Fruit fly (Drosophila melanogaster) whole organism, embryonic: ENCODE results near the gene CG10137.

ENCODE experiments used
- Awh ChIP-seq: fragments of 200-800 bp; sonication (Bioruptor generic); IDR thresholded peaks from 2 replicates; pipeline ENCODE4, ENCODE4 v1.3.6; 2022; ENCODE audit warnings: missing biosample characterization, missing genetic modification characterization
- Bteb2 ChIP-seq: fragments of 200-800 bp; sonication (Bioruptor generic); optimal IDR thresholded peaks from 2 replicates; lab custom pipeline; 2016; ENCODE audit warnings: missing biosample characterization, missing genetic modification characterization
- CG10209 ChIP-seq: fragments of 200-800 bp; sonication (Bioruptor generic); optimal IDR thresholded peaks from 3 replicates; lab custom pipeline; 2017; ENCODE audit warnings: missing biosample characterization, mild to moderate bottlenecking, missing genetic modification characterization, missing genetic modification reagents
- CG1024 ChIP-seq: fragments of 200-800 bp; sonication (Bioruptor generic); IDR thresholded peaks from 2 replicates; pipeline ENCODE4 v1.3.6; 2022; ENCODE audit warnings: missing biosample characterization, missing genetic modification characterization
- CG10267 ChIP-seq: fragments of 200-800 bp; sonication (Bioruptor generic); optimal IDR thresholded peaks from 2 replicates; lab custom pipeline; 2018; ENCODE audit warnings: missing biosample characterization, mild to moderate bottlenecking, missing genetic modification characterization, moderate library complexity
- CG10462 ChIP-seq: fragments of 200-800 bp; sonication (Bioruptor generic); optimal IDR thresholded peaks from 2 replicates; lab custom pipeline; 2016; ENCODE audit warnings: missing biosample characterization, missing genetic modification characterization
- CG10543 ChIP-seq: fragments of 200-800 bp; sonication (Bioruptor generic); optimal IDR thresholded peaks from 3 replicates; lab custom pipeline; 2017; ENCODE audit warnings: missing biosample characterization, mild to moderate bottlenecking, missing genetic modification characterization, moderate library complexity
- CG11398 ChIP-seq: fragments of 200-800 bp; sonication (Bioruptor generic); optimal IDR thresholded peaks from 2 replicates; lab custom pipeline; 2016; ENCODE audit warnings: missing biosample characterization, missing genetic modification characterization
- CG11504 ChIP-seq: fragments of 200-800 bp; sonication (Bioruptor generic); optimal IDR thresholded peaks from 3 replicates; lab custom pipeline; 2019; ENCODE audit warnings: missing biosample characterization, mild to moderate bottlenecking, missing genetic modification characterization, moderate library complexity
- CG11560 ChIP-seq: fragments of 200-800 bp; sonication (Bioruptor generic); IDR thresholded peaks from 3 replicates; pipeline ENCODE4 v1.3.6; 2022; ENCODE audit warnings: missing biosample characterization, missing genetic modification characterization
- CG11696 ChIP-seq: fragments of 200-800 bp; sonication (Bioruptor generic); IDR thresholded peaks from 2 replicates; pipeline ENCODE4 v1.3.6; 2022; ENCODE audit warnings: missing biosample characterization, missing genetic modification characterization
- CG12299 ChIP-seq: fragments of 200-800 bp; sonication (Bioruptor generic); optimal IDR thresholded peaks from 2 replicates; lab custom pipeline; 2018; ENCODE audit warnings: missing biosample characterization, mild to moderate bottlenecking, missing genetic modification characterization
- CG13287 ChIP-seq: fragments of 200-800 bp; sonication (Bioruptor generic); IDR thresholded peaks from 2 replicates; pipeline ENCODE4 v1.3.6; 2022; ENCODE audit warnings: missing biosample characterization, missing genetic modification characterization; ENCODE audit not compliant: partially characterized antibody
- CG13775 ChIP-seq: fragments of 200-800 bp; sonication (Bioruptor generic); optimal IDR thresholded peaks from 3 replicates; lab custom pipeline; 2017; ENCODE audit warnings: missing biosample characterization, mild to moderate bottlenecking, missing genetic modification characterization
- CG14667 ChIP-seq: fragments of 200-800 bp; sonication (Bioruptor generic); IDR thresholded peaks from 2 replicates; pipeline ENCODE4 v1.3.6; 2022; ENCODE audit warnings: missing biosample characterization, missing genetic modification characterization
- CG1647 ChIP-seq: fragments of 200-800 bp; sonication (Bioruptor generic); optimal IDR thresholded peaks from 3 replicates; lab custom pipeline; 2016; ENCODE audit warnings: missing biosample characterization, missing genetic modification characterization
- CG17385 ChIP-seq: fragments of 200-800 bp; sonication (Bioruptor generic); optimal IDR thresholded peaks from 3 replicates; lab custom pipeline; 2018; ENCODE audit warnings: missing biosample characterization, mild to moderate bottlenecking, missing genetic modification characterization
- CG31224 ChIP-seq: fragments of 200-800 bp; sonication (Bioruptor generic); IDR thresholded peaks from 2 replicates; pipeline ENCODE4 v1.3.6; 2022; ENCODE audit warnings: missing biosample characterization, missing genetic modification characterization
- CG32532 ChIP-seq: fragments of 200-800 bp; sonication (Bioruptor generic); IDR thresholded peaks from 2 replicates; pipeline ENCODE4 v1.3.6; 2022; ENCODE audit warnings: missing biosample characterization, missing genetic modification characterization
- CG3726 ChIP-seq: fragments of 200-800 bp; sonication (Bioruptor generic); IDR thresholded peaks from 3 replicates; pipeline ENCODE4, ENCODE4 v1.3.6; 2022; ENCODE audit warnings: missing biosample characterization, missing genetic modification characterization
- CG43689 ChIP-seq: fragments of 200-800 bp; sonication (Bioruptor generic); IDR thresholded peaks from 2 replicates; pipeline ENCODE4 v1.3.6; 2022; ENCODE audit warnings: missing biosample characterization, missing genetic modification characterization
- CG4707 ChIP-seq: fragments of 200-800 bp; sonication (Bioruptor generic); optimal IDR thresholded peaks from 2 replicates; lab custom pipeline; 2018; ENCODE audit warnings: missing biosample characterization, mild to moderate bottlenecking, missing genetic modification characterization, moderate library complexity
- CG9932 ChIP-seq: fragments of 200-800 bp; sonication (Bioruptor generic); IDR thresholded peaks from 2 replicates; pipeline ENCODE4 v1.3.6; 2022; ENCODE audit warnings: missing biosample characterization, missing genetic modification characterization
- Camta ChIP-seq: fragments of 200-800 bp; sonication (Bioruptor generic); optimal IDR thresholded peaks from 2 replicates; lab custom pipeline; 2016; ENCODE audit warnings: missing biosample characterization, missing genetic modification characterization
- D19A ChIP-seq: fragments of 200-800 bp; optimal IDR thresholded peaks from 3 replicates; lab custom pipeline; 2019; ENCODE audit warnings: missing biosample characterization, mild to moderate bottlenecking, missing genetic modification characterization, moderate library complexity
- H15 ChIP-seq: fragments of 200-800 bp; sonication (Bioruptor generic); IDR thresholded peaks from 3 replicates; pipeline ENCODE4 v1.3.6; 2022; ENCODE audit warnings: missing biosample characterization, missing genetic modification characterization
- HHEX ChIP-seq: fragments of 200-800 bp; sonication (Bioruptor generic); optimal IDR thresholded peaks from 3 replicates; lab custom pipeline; 2017; ENCODE audit warnings: missing biosample characterization, mild to moderate bottlenecking, missing genetic modification characterization, missing genetic modification reagents
- Hey ChIP-seq: fragments of 200-800 bp; sonication (Bioruptor generic); optimal IDR thresholded peaks from 3 replicates; lab custom pipeline; 2018; ENCODE audit warnings: missing biosample characterization, mild to moderate bottlenecking, missing genetic modification characterization
- HmgD ChIP-seq: fragments of 200-800 bp; sonication (Bioruptor generic); optimal IDR thresholded peaks from 3 replicates; lab custom pipeline; 2016; ENCODE audit warnings: missing biosample characterization, missing genetic modification characterization
- Hr51 ChIP-seq, 2 experiments: fragments of 200-800 bp; sonication (Bioruptor generic); optimal IDR thresholded peaks; 2 replicates in 1 of 2; 3 replicates in 1 of 2; lab custom pipeline; 2016 to 2018; ENCODE audit warnings: missing biosample characterization in 2 of 2, missing genetic modification characterization in 2 of 2, mild to moderate bottlenecking in 1 of 2, moderate library complexity in 1 of 2
- Lpt ChIP-seq: fragments of >200 bp; optimal IDR thresholded peaks from 2 replicates; lab custom pipeline; 2018; ENCODE audit warnings: missing biosample characterization, missing genetic modification characterization
- MESR4 ChIP-seq: fragments of 200-800 bp; sonication (Bioruptor generic); optimal IDR thresholded peaks from 2 replicates; lab custom pipeline; 2018; ENCODE audit warnings: missing biosample characterization, mild to moderate bottlenecking, missing genetic modification characterization, moderate library complexity
- Max ChIP-seq: fragments of 200-800 bp; sonication (Bioruptor generic); optimal IDR thresholded peaks from 2 replicates; lab custom pipeline; 2016; ENCODE audit warnings: missing biosample characterization, mild to moderate bottlenecking, missing genetic modification characterization
- Nf-YC ChIP-seq: fragments of 200-800 bp; optimal IDR thresholded peaks from 3 replicates; lab custom pipeline; 2019; ENCODE audit warnings: missing biosample characterization, mild to moderate bottlenecking, missing genetic modification characterization, moderate library complexity
- Spps ChIP-seq: fragments of 200-800 bp; sonication (Bioruptor generic); optimal IDR thresholded peaks from 2 replicates; lab custom pipeline; 2018; ENCODE audit warnings: missing biosample characterization, mild to moderate bottlenecking, missing genetic modification characterization
- ab ChIP-seq: fragments of 200-800 bp; sonication (Bioruptor generic); optimal IDR thresholded peaks from 2 replicates; lab custom pipeline; 2016; ENCODE audit warnings: missing biosample characterization, missing genetic modification characterization
- ara ChIP-seq: fragments of 200-800 bp; sonication (Bioruptor generic); IDR thresholded peaks from 2 replicates; pipeline ENCODE4 v1.3.6; 2022; ENCODE audit warnings: missing biosample characterization, missing genetic modification characterization
- bigmax ChIP-seq: fragments of 200-800 bp; sonication (Bioruptor generic); optimal IDR thresholded peaks from 2 replicates; lab custom pipeline; 2018; ENCODE audit warnings: missing biosample characterization, mild to moderate bottlenecking, missing genetic modification characterization
- danr ChIP-seq: fragments of 200-800 bp; sonication (Bioruptor generic); IDR thresholded peaks from 2 replicates; pipeline ENCODE4 v1.3.6; 2022; ENCODE audit warnings: missing biosample characterization, missing genetic modification characterization
- gcm2 ChIP-seq: fragments of 200-800 bp; sonication (Bioruptor generic); optimal IDR thresholded peaks from 2 replicates; lab custom pipeline; 2016; ENCODE audit warnings: missing biosample characterization, missing genetic modification characterization
- grn ChIP-seq: fragments of 200-800 bp; sonication (Bioruptor generic); optimal IDR thresholded peaks from 3 replicates; lab custom pipeline; 2017; ENCODE audit warnings: missing biosample characterization, missing genetic modification characterization
- inv ChIP-seq: fragments of 200-800 bp; sonication (Bioruptor generic); IDR thresholded peaks from 2 replicates; pipeline ENCODE4 v1.3.6; 2022; ENCODE audit warnings: missing biosample characterization, missing genetic modification characterization; ENCODE audit not compliant: partially characterized antibody
- klu ChIP-seq: fragments of 200-800 bp; sonication (Bioruptor generic); IDR thresholded peaks from 2 replicates; pipeline ENCODE4 v1.3.6; 2022; ENCODE audit warnings: missing biosample characterization, missing genetic modification characterization
- luna ChIP-seq: fragments of 200-800 bp; sonication (Bioruptor generic); optimal IDR thresholded peaks from 2 replicates; lab custom pipeline; 2016; ENCODE audit warnings: missing biosample characterization, missing genetic modification characterization
- mam ChIP-seq: fragments of 200-800 bp; sonication (Bioruptor generic); optimal IDR thresholded peaks from 3 replicates; lab custom pipeline; 2016; ENCODE audit warnings: missing biosample characterization, missing genetic modification characterization
- pzg ChIP-seq: fragments of 200-800 bp; sonication (Bioruptor generic); optimal IDR thresholded peaks from 3 replicates; lab custom pipeline; 2018; ENCODE audit warnings: missing biosample characterization, mild to moderate bottlenecking, missing genetic modification characterization, moderate library complexity
- sens ChIP-seq: fragments of 200-800 bp; sonication (Bioruptor generic); peaks from one replicate; lab custom pipeline; 2016; ENCODE audit warnings: missing biosample characterization, missing genetic modification characterization
- tup ChIP-seq: fragments of 200-800 bp; sonication (Bioruptor generic); optimal IDR thresholded peaks from 2 replicates; lab custom pipeline; 2016; ENCODE audit warnings: missing biosample characterization, mild to moderate bottlenecking, missing genetic modification characterization, moderate library complexity
- unpg ChIP-seq: fragments of 200-800 bp; sonication (Bioruptor generic); optimal IDR thresholded peaks from 3 replicates; lab custom pipeline; 2018; ENCODE audit warnings: missing biosample characterization, mild to moderate bottlenecking, missing genetic modification characterization, moderate library complexity
- vvl ChIP-seq: fragments of 200-800 bp; sonication (Bioruptor generic); IDR thresholded peaks from 2 replicates; pipeline ENCODE4 v1.3.6; 2022; ENCODE audit warnings: missing biosample characterization, missing genetic modification characterization
- zen2 ChIP-seq: fragments of 200-800 bp; sonication (Bioruptor generic); IDR thresholded peaks from 3 replicates; pipeline ENCODE4 v1.3.6; 2022; ENCODE audit warnings: missing biosample characterization, missing genetic modification characterization; ENCODE audit not compliant: partially characterized antibody

Gene CG10137

DNA sequence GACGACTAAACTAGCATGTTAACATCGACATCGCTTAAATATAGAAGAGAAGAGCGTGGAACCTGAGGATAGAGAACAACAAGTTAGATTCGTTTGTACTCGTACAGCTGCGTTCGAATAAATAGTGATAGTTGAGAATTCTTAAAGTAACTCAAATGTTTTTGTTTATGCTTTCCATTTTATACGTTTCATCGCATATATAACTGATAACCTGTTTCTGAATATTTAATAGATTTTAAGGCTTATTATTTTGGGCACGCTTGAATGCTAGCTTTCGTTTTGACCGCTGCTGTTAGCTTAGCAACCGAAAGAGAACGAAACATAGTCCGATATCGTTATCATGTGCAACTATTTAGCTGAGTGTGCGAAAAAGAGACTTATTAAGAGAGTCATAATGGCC is 1.8 kb downstream of the CG10137 start (continued):
- TF ChIP-seq CG31224 (GFP tag; lab: Robert Waterston, UW), result peak; percentile 94
- peak; percentile 94 for TF ChIP-seq CG13775
- peak; percentile 62 for TF ChIP-seq bigmax (GFP tag; lab: Kevin White, UChicago)
- peak; percentile 89 for TF ChIP-seq tup (GFP tag; lab: Kevin White, UChicago)
- TF ChIP-seq CG11398 (GFP tag; lab: Kevin White, UChicago), result peak; percentile 88
- TF ChIP-seq klu, result peak; percentile 90
- no peak for TF ChIP-seq zen2 (GFP tag; lab: Robert Waterston, UW)
- TF ChIP-seq ab (GFP tag; lab: Kevin White, UChicago), result peak; percentile 88
- TF ChIP-seq pzg (GFP tag; lab: Kevin White, UChicago), result peak; percentile 33
- no peak for TF ChIP-seq Lpt (GFP tag; lab: Kevin White, UChicago)
- TF ChIP-seq HmgD (GFP tag; lab: Kevin White, UChicago), result peak; percentile 83
- TF ChIP-seq CG10267 (tag; lab: Kevin White, UChicago), result peak; percentile 86
- peak; percentile 82 for TF ChIP-seq Awh (GFP tag; lab: Robert Waterston, UW)
- TF ChIP-seq CG43689, result peak; percentile 83
- peak; percentile 76 for TF ChIP-seq CG10543 (GFP tag; lab: Kevin White, UChicago)
- no peak for TF ChIP-seq inv (GFP tag; lab: Robert Waterston, UW)
- TF ChIP-seq CG9932, result peak; percentile 98
- peak; percentile 90 for TF ChIP-seq ara (GFP tag; lab: Robert Waterston, UW)
- peak; percentile 89 for TF ChIP-seq CG1647 (GFP tag; lab: Kevin White, UChicago)
- peak; percentile 79 for TF ChIP-seq CG10462
- peak; percentile 99 for TF ChIP-seq CG32532 (GFP tag; lab: Robert Waterston, UW)
- TF ChIP-seq CG11696 (GFP tag; lab: Robert Waterston, UW), result peak; percentile 100
- peak; percentile 95 for TF ChIP-seq CG12299 (tag; lab: Kevin White, UChicago)
- peak; percentile 93 for TF ChIP-seq H15 (GFP tag; lab: Robert Waterston, UW)
- TF ChIP-seq HHEX (GFP tag; lab: Kevin White, UChicago), result peak; percentile 97
- peak; percentile 97 for TF ChIP-seq vvl (GFP tag; lab: Robert Waterston, UW)
- peak; percentile 98 for TF ChIP-seq mam (GFP tag; lab: Kevin White, UChicago)
- peak; percentile 84 for TF ChIP-seq D19A
- peak; percentile 58 for TF ChIP-seq CG4707 (GFP tag; lab: Kevin White, UChicago)
- TF ChIP-seq unpg (GFP tag; lab: Kevin White, UChicago), result peak; percentile 97
- TF ChIP-seq danr (GFP tag; lab: Robert Waterston, UW), result peak; percentile 93
- peak; percentile 93 for TF ChIP-seq CG14667 (GFP tag; lab: Robert Waterston, UW)
- peak; percentile 95 for TF ChIP-seq Hr51 (GFP tag; optimal IDR thresholded peaks at IDR 0.05; lab: Kevin White, UChicago)
- TF ChIP-seq CG3726 (GFP tag; lab: Robert Waterston, UW), result peak; percentile 90
- peak; percentile 80 for TF ChIP-seq Nf-YC
- TF ChIP-seq CG13287 (GFP tag; lab: Robert Waterston, UW), result peak; percentile 58; the same call in 1 of the 2 replicates
- peak; percentile 95 for TF ChIP-seq CG10209 (GFP tag; lab: Kevin White, UChicago)
- TF ChIP-seq CG17385 (GFP tag; lab: Kevin White, UChicago), result peak; percentile 94
- TF ChIP-seq MESR4 (GFP tag; lab: Kevin White, UChicago), result peak; percentile 51
- peak; percentile 81 for TF ChIP-seq Hey (tag; lab: Kevin White, UChicago)
- peak; percentile 94 for TF ChIP-seq luna (GFP tag; lab: Kevin White, UChicago)
- TF ChIP-seq grn, result peak; percentile 35
- peak; percentile 73 for TF ChIP-seq CG1024 (GFP tag; lab: Robert Waterston, UW)
- peak; percentile 97 for TF ChIP-seq Bteb2
- peak; percentile 94 for TF ChIP-seq Max (GFP tag; lab: Kevin White, UChicago)
- TF ChIP-seq sens (GFP tag; lab: Kevin White, UChicago), result peak; percentile 98
- peak; percentile 93 for TF ChIP-seq CG11504
- TF ChIP-seq Spps (tag; lab: Kevin White, UChicago), result peak; percentile 55
- TF ChIP-seq gcm2 (GFP tag; lab: Kevin White, UChicago), result peak; percentile 87
- TF ChIP-seq CG11560 (tag; lab: Robert Waterston, UW), result peak; percentile 88
- TF ChIP-seq Camta (GFP tag; lab: Kevin White, UChicago), result peak; percentile 92
